Worm (Caenorhabditis elegans): Measurements from ENCODE around the gene csa-1.

DNA sequence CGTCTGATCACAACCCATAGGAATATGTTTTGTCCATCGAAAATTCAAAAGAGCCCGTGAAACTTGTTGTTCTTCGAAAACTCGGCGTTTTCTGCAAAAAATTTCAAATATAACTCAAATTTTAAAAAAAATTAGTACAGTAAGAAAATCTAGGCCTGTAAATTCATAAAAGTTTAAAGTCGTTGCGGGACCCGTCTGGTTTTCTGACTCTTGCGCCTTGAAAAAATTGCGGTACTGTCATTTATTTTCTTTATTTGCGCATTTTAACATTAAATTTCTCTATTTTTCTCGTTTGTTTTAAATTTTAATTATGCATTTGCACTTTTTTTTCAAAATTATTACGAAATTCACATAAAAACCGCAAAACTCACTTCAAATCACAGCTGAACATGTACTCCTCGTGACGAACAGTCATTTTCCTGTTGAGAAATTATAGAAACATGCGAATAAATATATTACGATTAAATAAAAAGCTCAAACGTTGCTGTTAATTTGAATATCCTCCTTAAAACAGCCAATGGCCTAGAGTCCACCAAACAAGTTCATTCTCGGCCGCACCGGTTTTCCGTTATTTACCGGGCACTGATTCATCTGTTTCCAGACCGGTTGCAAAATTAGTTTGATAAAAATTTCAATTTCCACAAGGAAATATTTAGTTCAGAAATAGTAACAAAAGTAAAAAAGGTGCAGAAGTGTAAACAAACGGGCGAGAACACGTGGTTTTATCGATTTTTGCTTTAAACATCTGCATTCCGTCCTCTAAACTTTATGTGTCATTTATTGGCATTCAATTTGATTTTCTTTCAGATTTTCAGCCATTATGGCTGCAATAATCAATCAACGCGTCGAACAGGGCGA lies at the start of gene csa-1, which contains the start of gene wdfy-2:
- TF ChIP-seq ama-1 (optimal IDR thresholded peaks at IDR 0.05) (no peak), sea-1 (GFP tag; conservative IDR thresholded peaks at IDR 0.05) (no peak), flt-1 (GFP tag; IDR thresholded peaks at IDR 0.05) (no peak), ets-7 (tag; optimal IDR thresholded peaks at IDR 0.05) (no peak), hmg-4 (GFP tag; optimal IDR thresholded peaks at IDR 0.05) (no peak), F13C5.2 (tag; optimal IDR thresholded peaks at IDR 0.05) (no peak), ceh-13 (GFP tag; optimal IDR thresholded peaks at IDR 0.05) (no peak), B0310.2 (tag; optimal IDR thresholded peaks at IDR 0.05) (no peak)

Data from whole organism, early embryonic.